Fruit fly (Drosophila melanogaster) whole organism, embryonic: ENCODE data around the gene CG15537.

Experiments used
- Abd-B ChIP-seq: fragments of 200-800 bp; sonication (Bioruptor generic); optimal IDR thresholded peaks from 2 replicates; lab custom pipeline; 2018; ENCODE audit warnings: missing biosample characterization, mild to moderate bottlenecking, missing genetic modification characterization, moderate library complexity
- Ada2b ChIP-seq: fragments of 200-800 bp; sonication (Bioruptor generic); IDR thresholded peaks from 2 replicates; pipeline ENCODE4 v1.3.6; 2022; ENCODE audit warnings: missing biosample characterization, missing genetic modification characterization
- Atf6 ChIP-seq: fragments of 200-800 bp; sonication (Bioruptor generic); IDR thresholded peaks from 2 replicates; pipeline ENCODE4 v1.3.6; 2022; ENCODE audit warnings: missing biosample characterization, missing genetic modification characterization
- B-H2 ChIP-seq: fragments of 200-800 bp; sonication (Bioruptor generic); optimal IDR thresholded peaks from 2 replicates; lab custom pipeline; 2018; ENCODE audit warnings: missing biosample characterization, mild to moderate bottlenecking, missing genetic modification characterization
- CG10654 ChIP-seq: fragments of 200-800 bp; sonication (Bioruptor generic); optimal IDR thresholded peaks from 2 replicates; lab custom pipeline; 2016; ENCODE audit warnings: missing biosample characterization, missing genetic modification characterization
- CG11093 ChIP-seq: fragments of 200-800 bp; sonication (Bioruptor generic); IDR thresholded peaks from 3 replicates; pipeline ENCODE4 v1.3.6; 2022; ENCODE audit warnings: missing biosample characterization, missing genetic modification characterization
- CG11456 ChIP-seq: fragments of 200-800 bp; sonication (Bioruptor generic); IDR thresholded peaks from 3 replicates; pipeline ENCODE4 v1.3.6; 2022; ENCODE audit warnings: missing biosample characterization, missing genetic modification characterization
- CG12104 ChIP-seq: fragments of 200-800 bp; sonication (Bioruptor generic); optimal IDR thresholded peaks from 3 replicates; lab custom pipeline; 2016; ENCODE audit warnings: missing biosample characterization, missing genetic modification characterization
- CG12299 ChIP-seq: fragments of 200-800 bp; sonication (Bioruptor generic); optimal IDR thresholded peaks from 2 replicates; lab custom pipeline; 2018; ENCODE audit warnings: missing biosample characterization, mild to moderate bottlenecking, missing genetic modification characterization
- CG13123 ChIP-seq: fragments of 200-800 bp; sonication (Bioruptor generic); optimal IDR thresholded peaks from 2 replicates; lab custom pipeline; 2016; ENCODE audit warnings: missing biosample characterization, missing genetic modification characterization
- CG14050 ChIP-seq: fragments of 200-800 bp; sonication (Bioruptor generic); IDR thresholded peaks from 3 replicates; pipeline ENCODE4 v1.3.6; 2022; ENCODE audit warnings: missing biosample characterization, missing genetic modification characterization
- CG14860 ChIP-seq: fragments of 200-800 bp; sonication (Bioruptor generic); IDR thresholded peaks from 3 replicates; pipeline ENCODE4 v1.3.6; 2022; ENCODE audit warnings: missing biosample characterization, missing genetic modification characterization; ENCODE audit not compliant: partially characterized antibody
- CG17361 ChIP-seq: fragments of 200-800 bp; sonication (Bioruptor generic); IDR thresholded peaks from 3 replicates; pipeline ENCODE4 v1.3.6; 2022; ENCODE audit warnings: missing biosample characterization, missing genetic modification characterization
- CG2199 ChIP-seq: fragments of 200-800 bp; sonication (Bioruptor generic); IDR thresholded peaks from 3 replicates; pipeline ENCODE4 v1.3.6; 2022; ENCODE audit warnings: missing biosample characterization, missing genetic modification characterization
- CG3065 ChIP-seq: fragments of 200-800 bp; sonication (Bioruptor generic); optimal IDR thresholded peaks from 2 replicates; lab custom pipeline; 2016; ENCODE audit warnings: missing biosample characterization, missing genetic modification characterization
- CG7372 ChIP-seq: fragments of 200-800 bp; sonication (Bioruptor generic); IDR thresholded peaks from 2 replicates; pipeline ENCODE4 v1.3.6; 2022; ENCODE audit warnings: missing biosample characterization, missing genetic modification characterization
- CG9437 ChIP-seq: fragments of 200-800 bp; sonication (Bioruptor generic); optimal IDR thresholded peaks from 2 replicates; lab custom pipeline; 2018; ENCODE audit warnings: missing biosample characterization, mild to moderate bottlenecking, missing genetic modification characterization
- CG9817 ChIP-seq: fragments of 200-800 bp; sonication (Bioruptor generic); optimal IDR thresholded peaks from 2 replicates; lab custom pipeline; 2018; ENCODE audit warnings: missing biosample characterization, mild to moderate bottlenecking, missing genetic modification characterization, moderate library complexity
- CTCF ChIP-seq: fragments of 200-800 bp; sonication (Bioruptor generic); optimal IDR thresholded peaks from 2 replicates; lab custom pipeline; 2017; ENCODE audit warnings: missing biosample characterization, mild to moderate bottlenecking, missing genetic modification characterization, moderate library complexity
- CrebB ChIP-seq: fragments of 200-800 bp; sonication (Bioruptor generic); optimal IDR thresholded peaks from 3 replicates; lab custom pipeline; 2018; ENCODE audit warnings: missing biosample characterization, mild to moderate bottlenecking, missing genetic modification characterization
- Drgx ChIP-seq: fragments of 200-800 bp; sonication (Bioruptor generic); IDR thresholded peaks from 2 replicates; pipeline ENCODE4 v1.3.6; 2022; ENCODE audit warnings: missing biosample characterization, missing genetic modification characterization
- Elba2 ChIP-seq: fragments of 200-800 bp; sonication (Bioruptor generic); optimal IDR thresholded peaks from 3 replicates; lab custom pipeline; 2016; ENCODE audit warnings: missing biosample characterization, missing genetic modification characterization
- Hey ChIP-seq: fragments of 200-800 bp; sonication (Bioruptor generic); optimal IDR thresholded peaks from 3 replicates; lab custom pipeline; 2018; ENCODE audit warnings: missing biosample characterization, mild to moderate bottlenecking, missing genetic modification characterization
- HmgZ ChIP-seq: fragments of 200-800 bp; sonication (Bioruptor generic); optimal IDR thresholded peaks from 2 replicates; lab custom pipeline; 2018; ENCODE audit warnings: missing biosample characterization, mild to moderate bottlenecking, missing genetic modification characterization
- Hr78 ChIP-seq, 2 experiments: fragments of 200-800 bp in 1 of 2; fragments of >200 bp in 1 of 2; sonication (Bioruptor generic) in 1 of 2; optimal IDR thresholded peaks; 2 replicates each; lab custom pipeline; 2017 to 2019; ENCODE audit warnings: missing biosample characterization in 2 of 2, missing genetic modification characterization in 2 of 2, mild to moderate bottlenecking in 1 of 2, moderate library complexity in 1 of 2
- Lim3 ChIP-seq: fragments of 200-800 bp; sonication (Bioruptor generic); IDR thresholded peaks from 2 replicates; pipeline ENCODE4 v1.3.6; 2022; ENCODE audit warnings: missing biosample characterization, missing genetic modification characterization
- MBD-R2 ChIP-seq: fragments of 200-800 bp; sonication (Bioruptor generic); IDR thresholded peaks from 2 replicates; pipeline ENCODE4 v1.3.6; 2022; ENCODE audit warnings: missing biosample characterization, missing genetic modification characterization
- MESR4 ChIP-seq: fragments of 200-800 bp; sonication (Bioruptor generic); optimal IDR thresholded peaks from 2 replicates; lab custom pipeline; 2018; ENCODE audit warnings: missing biosample characterization, mild to moderate bottlenecking, missing genetic modification characterization, moderate library complexity
- Neu2 ChIP-seq: fragments of 200-800 bp; sonication (Bioruptor generic); optimal IDR thresholded peaks from 3 replicates; lab custom pipeline; 2016; ENCODE audit warnings: missing biosample characterization, missing genetic modification characterization, borderline replicate concordance
- Oaz ChIP-seq: fragments of 200-800 bp; sonication (Bioruptor generic); IDR thresholded peaks from 2 replicates; pipeline ENCODE4 v1.3.6; 2022; ENCODE audit warnings: missing biosample characterization, missing genetic modification characterization
- Spps ChIP-seq: fragments of 200-800 bp; sonication (Bioruptor generic); optimal IDR thresholded peaks from 2 replicates; lab custom pipeline; 2018; ENCODE audit warnings: missing biosample characterization, mild to moderate bottlenecking, missing genetic modification characterization
- Tbp ChIP-seq: fragments of >200 bp; optimal IDR thresholded peaks from 2 replicates; lab custom pipeline; 2018; ENCODE audit warnings: missing biosample characterization, missing genetic modification characterization
- amos ChIP-seq: fragments of 200-800 bp; sonication (Bioruptor generic); IDR thresholded peaks from 2 replicates; pipeline ENCODE4 v1.3.6; 2022; ENCODE audit warnings: missing biosample characterization, missing genetic modification characterization; ENCODE audit not compliant: partially characterized antibody
- ase ChIP-seq: fragments of 200-800 bp; sonication (Bioruptor generic); IDR thresholded peaks from 3 replicates; pipeline ENCODE4 v1.3.6; 2022; ENCODE audit warnings: missing biosample characterization, missing genetic modification characterization
- btn ChIP-seq: fragments of 200-800 bp; sonication (Bioruptor generic); optimal IDR thresholded peaks from 2 replicates; lab custom pipeline; 2016; ENCODE audit warnings: missing biosample characterization, missing genetic modification characterization
- cad ChIP-seq: fragments of >200 bp; optimal IDR thresholded peaks from 2 replicates; lab custom pipeline; 2017; ENCODE audit warnings: missing biosample characterization, missing genetic modification characterization
- emc ChIP-seq: fragments of 200-800 bp; sonication (Bioruptor generic); optimal IDR thresholded peaks from 2 replicates; lab custom pipeline; 2016; ENCODE audit warnings: missing biosample characterization, missing genetic modification characterization
- fru ChIP-seq: fragments of >200 bp; optimal IDR thresholded peaks from 2 replicates; lab custom pipeline; 2017
- h ChIP-seq: fragments of >200 bp; optimal IDR thresholded peaks from 2 replicates; lab custom pipeline; 2017
- kah ChIP-seq: fragments of 200-800 bp; sonication (Bioruptor generic); optimal IDR thresholded peaks from 2 replicates; lab custom pipeline; 2018; ENCODE audit warnings: missing biosample characterization, mild to moderate bottlenecking, missing genetic modification characterization
- maf-S ChIP-seq: fragments of 200-800 bp; sonication (Bioruptor generic); optimal IDR thresholded peaks from 2 replicates; lab custom pipeline; 2016; ENCODE audit warnings: missing biosample characterization, missing genetic modification characterization
- nau ChIP-seq: fragments of 200-800 bp; sonication (Bioruptor generic); optimal IDR thresholded peaks from 3 replicates; lab custom pipeline; 2017; ENCODE audit warnings: missing biosample characterization, mild to moderate bottlenecking, missing genetic modification characterization, missing genetic modification reagents
- peb ChIP-seq: fragments of 200-800 bp; sonication (Bioruptor generic); IDR thresholded peaks from 2 replicates; pipeline ENCODE4 v1.3.6; 2022; ENCODE audit warnings: missing biosample characterization, missing genetic modification characterization
- pfk ChIP-seq: fragments of 200-800 bp; sonication (Bioruptor generic); optimal IDR thresholded peaks from 2 replicates; lab custom pipeline; 2018; ENCODE audit warnings: missing biosample characterization, mild to moderate bottlenecking, missing genetic modification characterization, moderate library complexity
- phol ChIP-seq: fragments of 200-800 bp; sonication (Bioruptor generic); optimal IDR thresholded peaks from 3 replicates; lab custom pipeline; 2018; ENCODE audit warnings: missing biosample characterization, mild to moderate bottlenecking, missing genetic modification characterization, moderate library complexity
- pros ChIP-seq: fragments of 200-800 bp; sonication (Bioruptor generic); optimal IDR thresholded peaks from 3 replicates; lab custom pipeline; 2019; ENCODE audit warnings: missing biosample characterization, mild to moderate bottlenecking, missing genetic modification characterization, moderate library complexity
- pzg ChIP-seq: fragments of 200-800 bp; sonication (Bioruptor generic); optimal IDR thresholded peaks from 3 replicates; lab custom pipeline; 2018; ENCODE audit warnings: missing biosample characterization, mild to moderate bottlenecking, missing genetic modification characterization, moderate library complexity
- stwl ChIP-seq: fragments of 200-800 bp; sonication (Bioruptor generic); optimal IDR thresholded peaks from 3 replicates; lab custom pipeline; 2018; ENCODE audit warnings: missing biosample characterization, mild to moderate bottlenecking, missing genetic modification characterization, moderate library complexity
- tap ChIP-seq: fragments of 200-800 bp; optimal IDR thresholded peaks from 3 replicates; lab custom pipeline; 2019; ENCODE audit warnings: missing biosample characterization, mild to moderate bottlenecking, missing genetic modification characterization, moderate library complexity
- trh ChIP-seq: fragments of 200-800 bp; sonication (Bioruptor generic); optimal IDR thresholded peaks from 2 replicates; lab custom pipeline; 2016; ENCODE audit warnings: missing biosample characterization, missing genetic modification characterization
- tup ChIP-seq: fragments of 200-800 bp; sonication (Bioruptor generic); optimal IDR thresholded peaks from 2 replicates; lab custom pipeline; 2016; ENCODE audit warnings: missing biosample characterization, mild to moderate bottlenecking, missing genetic modification characterization, moderate library complexity
- yki ChIP-seq: fragments of >200 bp; optimal IDR thresholded peaks from 3 replicates; lab custom pipeline; 2018

Gene CG15537

DNA sequence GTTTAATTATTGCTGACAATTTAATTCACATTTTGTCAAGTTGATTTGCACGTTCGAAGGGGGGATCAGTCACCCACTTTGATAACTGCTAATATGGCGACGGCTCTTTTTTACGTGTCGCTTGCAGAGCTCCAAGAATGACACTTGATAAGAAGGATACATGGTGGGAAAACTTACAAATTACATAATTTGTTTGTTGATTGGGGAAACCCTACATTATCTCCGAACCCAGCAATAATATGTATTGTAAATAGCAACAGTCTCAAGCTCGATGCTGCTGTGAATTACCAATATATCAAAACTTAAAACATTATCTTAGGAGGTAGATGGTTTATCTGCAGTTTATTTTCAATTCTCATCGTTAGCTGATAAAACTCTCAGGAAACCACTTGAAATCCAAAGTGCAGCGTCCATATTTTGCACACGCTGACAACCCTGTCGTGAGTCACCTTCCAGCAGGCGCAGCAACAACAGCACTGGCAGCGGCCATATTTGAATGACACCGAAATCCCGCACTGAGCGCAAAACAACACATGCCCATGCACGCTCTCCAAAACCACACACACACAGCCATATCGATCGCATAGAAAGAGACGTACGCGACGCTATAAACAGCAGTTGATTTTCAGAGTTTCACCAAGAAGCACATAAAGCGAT is 55.1 kb downstream of the CG15537 start (continued):
- peak; percentile 18 for TF ChIP-seq pzg
- no peak for TF ChIP-seq pfk
- TF ChIP-seq Lim3 (GFP tag; lab: Robert Waterston, UW) = peak; percentile 76
- TF ChIP-seq Ada2b = peak; percentile 86
- peak; percentile 61 for TF ChIP-seq MBD-R2 (GFP tag; lab: Robert Waterston, UW)
- TF ChIP-seq MESR4 (GFP tag; lab: Kevin White, UChicago) = peak; percentile 4
- no peak for TF ChIP-seq yki (lab: Kevin White, UChicago)
- TF ChIP-seq CG17361 = peak; percentile 100
- no peak for TF ChIP-seq h (lab: Kevin White, UChicago)
- peak; percentile 71 for TF ChIP-seq CG12299
- no peak for TF ChIP-seq Tbp (GFP tag; lab: Kevin White, UChicago)
- TF ChIP-seq Neu2 (GFP tag; lab: Kevin White, UChicago) = peak; percentile 95
- peak; percentile 73 for TF ChIP-seq kah (GFP tag; lab: Kevin White, UChicago)
- peak; percentile 86 for TF ChIP-seq Oaz (GFP tag; lab: Robert Waterston, UW)
- TF ChIP-seq Drgx (GFP tag; lab: Robert Waterston, UW) = peak; percentile 90
- peak; percentile 89 for TF ChIP-seq tup (GFP tag; lab: Kevin White, UChicago)
- TF ChIP-seq CrebB = peak; percentile 76
- TF ChIP-seq CG9437 = peak; percentile 97
- TF ChIP-seq nau (GFP tag; lab: Kevin White, UChicago) = peak; percentile 96
- TF ChIP-seq amos = no peak; the same call in 1 of the 2 replicates
- TF ChIP-seq Hey (tag; lab: Kevin White, UChicago) = peak; percentile 81
- peak in 1 of 2 experiments; percentile 92 for TF ChIP-seq Hr78 (GFP tag; optimal IDR thresholded peaks at IDR 0.05; lab: Kevin White, UChicago)
- peak; percentile 88 for TF ChIP-seq trh (GFP tag; lab: Kevin White, UChicago)
- TF ChIP-seq phol (tag; lab: Kevin White, UChicago) = peak; percentile 92
- peak; percentile 77 for TF ChIP-seq Spps (tag; lab: Kevin White, UChicago)
- TF ChIP-seq stwl (tag; lab: Kevin White, UChicago) = peak; percentile 33
- peak; percentile 96 for TF ChIP-seq emc (GFP tag; lab: Kevin White, UChicago)
- peak; percentile 50 for TF ChIP-seq CTCF (GFP tag; lab: Kevin White, UChicago)
- peak; percentile 78 for TF ChIP-seq ase (GFP tag; lab: Robert Waterston, UW)
- TF ChIP-seq tap (tag; lab: Kevin White, UChicago) = peak; percentile 86
- peak; percentile 82 for TF ChIP-seq Atf6 (GFP tag; lab: Robert Waterston, UW)
- peak; percentile 90 for TF ChIP-seq CG11456
- TF ChIP-seq CG14860 (GFP tag; lab: Robert Waterston, UW) = no peak
- peak; percentile 95 for TF ChIP-seq CG10654 (GFP tag; lab: Kevin White, UChicago)
- peak; percentile 95 for TF ChIP-seq Abd-B (GFP tag; lab: Kevin White, UChicago)
- peak; percentile 92 for TF ChIP-seq CG3065 (GFP tag; lab: Kevin White, UChicago)
- TF ChIP-seq CG11093 (GFP tag; lab: Robert Waterston, UW) = peak; percentile 93
- TF ChIP-seq cad (GFP tag; lab: Kevin White, UChicago) = no peak
- TF ChIP-seq pros (GFP tag; lab: Kevin White, UChicago) = no peak
- peak; percentile 98 for TF ChIP-seq CG12104 (GFP tag; lab: Kevin White, UChicago)
- peak; percentile 93 for TF ChIP-seq HmgZ
- peak; percentile 46 for TF ChIP-seq Elba2 (GFP tag; lab: Kevin White, UChicago)
- TF ChIP-seq CG7372 (GFP tag; lab: Robert Waterston, UW) = peak; percentile 87
- TF ChIP-seq btn (GFP tag; lab: Kevin White, UChicago) = peak; percentile 93
- TF ChIP-seq CG2199 (GFP tag; lab: Robert Waterston, UW) = peak; percentile 54; the same call in 2 of the 3 replicates
- TF ChIP-seq maf-S = peak; percentile 95
- no peak for TF ChIP-seq fru (lab: Kevin White, UChicago)
- TF ChIP-seq CG9817 (tag; lab: Kevin White, UChicago) = peak; percentile 91
- TF ChIP-seq peb (GFP tag; lab: Robert Waterston, UW) = peak; percentile 84
- TF ChIP-seq B-H2 = peak; percentile 80
- peak; percentile 80 for TF ChIP-seq CG14050 (GFP tag; lab: Robert Waterston, UW)
- peak; percentile 90 for TF ChIP-seq CG13123 (GFP tag; lab: Kevin White, UChicago)
